Worm (Caenorhabditis elegans): ENCODE measurements around the gene C47A4.3.
A peak's percentile ranks its signal among the peaks of the same experiment; 100 is the strongest.

C47A4.3 gene

DNA sequence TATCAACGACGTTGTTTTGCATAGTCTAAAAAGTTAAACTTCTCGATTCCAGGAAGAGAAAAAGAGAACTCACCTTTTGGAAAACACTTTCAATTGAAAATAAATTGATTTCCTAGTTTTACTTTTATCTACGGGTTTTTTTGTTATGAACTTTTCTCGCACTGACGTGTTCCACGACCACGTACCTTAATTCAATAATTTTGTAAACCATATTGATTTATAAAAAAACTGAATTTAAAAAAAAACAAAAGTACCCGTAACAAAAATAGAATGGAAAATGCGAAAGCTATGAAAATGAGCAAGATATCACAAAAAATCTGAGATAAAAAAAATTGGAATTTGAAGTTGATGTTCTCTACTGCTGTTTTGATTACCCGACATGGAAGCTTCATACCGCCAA is at the start of gene C47A4.3:
Gene C47A4.3, minus strand, starts transcription at position 101 of the 400 bp plus-strand sequence.
- no peak for TF ChIP-seq mxl-3 (GFP tag; optimal IDR thresholded peaks at IDR 0.05)
- TF ChIP-seq Y105C5A.15 (GFP tag; IDR thresholded peaks at IDR 0.05), result no peak
- no peak for TF ChIP-seq hif-1 (tag; optimal IDR thresholded peaks at IDR 0.05)
- TF ChIP-seq snpc-1.2 (GFP tag; IDR thresholded peaks at IDR 0.05), result no peak
- no peak for TF ChIP-seq lir-3 (tag; optimal IDR thresholded peaks at IDR 0.05)
- no peak for TF ChIP-seq dpl-1 (GFP tag; optimal IDR thresholded peaks at IDR 0.05)
- TF ChIP-seq dve-1 (tag; optimal IDR thresholded peaks at IDR 0.05; ENCODE audit: insufficient read depth), result no peak
- no peak for TF ChIP-seq duxl-1 (tag; optimal IDR thresholded peaks at IDR 0.05; ENCODE audit: poor library complexity)

ce11 chrIV:13788652-13789051 is 46.5 kb upstream of the C47A4.3 start, which contains the start of the genes sas-6 and Y45F10D.7:
Gene sas-6 (minus strand): TSS chrIV:13788731.
Gene Y45F10D.7 (plus strand): TSS chrIV:13788907.
- TF ChIP-seq rbr-2 (tag; optimal IDR thresholded peaks at IDR 0.05) (peak; percentile 19), dpl-1 (GFP tag; optimal IDR thresholded peaks at IDR 0.05) (peak; percentile 89), unc-62 (GFP tag; optimal IDR thresholded peaks at IDR 0.05 in 1 of 2) (peak in 1 of 2 experiments; percentile 40), unc-62 (tag; optimal IDR thresholded peaks at IDR 0.05) (no peak), dve-1 (tag; optimal IDR thresholded peaks at IDR 0.05; ENCODE audit: insufficient read depth) (peak; percentile 25), mxl-2 (GFP tag; conservative IDR thresholded peaks at IDR 0.05) (no peak), lin-38 (GFP tag; IDR thresholded peaks at IDR 0.05) (peak; percentile 67), ztf-7 (tag; optimal IDR thresholded peaks at IDR 0.05) (peak; percentile 17), nhr-6 (tag; optimal IDR thresholded peaks at IDR 0.05) (peak; percentile 21), mep-1 (tag; optimal IDR thresholded peaks at IDR 0.05) (peak; percentile 57), ama-1 (optimal IDR thresholded peaks at IDR 0.05) (peak; percentile 11), nhr-11 (tag; optimal IDR thresholded peaks at IDR 0.05) (peak; percentile 13), lsy-2 (tag; optimal IDR thresholded peaks at IDR 0.05) (peak; percentile 92 to 99), Y105C5A.15 (GFP tag; IDR thresholded peaks at IDR 0.05) (no peak), unc-130 (GFP tag; optimal IDR thresholded peaks at IDR 0.05) (peak; percentile 44), lin-13 (GFP tag; optimal IDR thresholded peaks at IDR 0.05) (peak; percentile 61), T20F7.1 (GFP tag; optimal IDR thresholded peaks at IDR 0.05) (peak; percentile 44), mes-2 (tag; optimal IDR thresholded peaks at IDR 0.05; ENCODE audit: poor library complexity, severe bottlenecking) (peak; percentile 83), snpc-1.2 (GFP tag; IDR thresholded peaks at IDR 0.05) (peak; percentile 93), aly-2 (tag; optimal IDR thresholded peaks at IDR 0.05) (no peak), lin-39 (tag; optimal IDR thresholded peaks at IDR 0.05) (no peak), unc-39 (tag; optimal IDR thresholded peaks at IDR 0.05) (no peak), hlh-30 (tag; optimal IDR thresholded peaks at IDR 0.05; ENCODE audit: insufficient read depth) (peak; percentile 72), hif-1 (tag; optimal IDR thresholded peaks at IDR 0.05) (peak in 1 of 2 experiments; percentile 40), nhr-28 (tag; optimal IDR thresholded peaks at IDR 0.05) (peak; percentile 7), fkh-10 (GFP tag; optimal IDR thresholded peaks at IDR 0.05) (peak; percentile 11), aha-1 (tag) (peak; percentile 96), F26F4.8 (GFP tag; conservative IDR thresholded peaks at IDR 0.05) (no peak), snpc-4 (tag; optimal IDR thresholded peaks at IDR 0.05) (peak; percentile 22), dmd-6 (GFP tag; IDR thresholded peaks at IDR 0.05) (peak; percentile 40; the same call in 1 of the 2 replicates), gei-8 (GFP tag; optimal IDR thresholded peaks at IDR 0.05) (no peak)

DNA sequence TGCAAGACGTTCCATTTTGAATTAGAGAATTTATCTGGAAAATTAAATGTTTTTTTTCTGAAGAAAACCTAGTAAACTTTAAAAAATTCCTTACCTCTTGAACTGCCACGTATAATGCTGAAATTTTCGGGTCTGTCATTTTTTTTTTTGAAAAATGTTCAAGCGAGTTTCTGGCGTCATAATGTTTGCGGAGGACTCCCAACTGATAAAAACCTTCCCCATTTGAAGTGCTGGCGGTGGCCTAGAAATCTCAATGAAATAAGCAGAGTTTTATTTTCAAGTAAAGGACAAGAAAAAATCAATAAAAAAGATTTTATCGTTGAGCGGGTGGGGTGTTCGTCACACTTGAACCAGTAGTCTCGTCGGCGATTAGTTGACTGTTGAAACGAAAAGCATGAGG is 44.5 kb upstream of the C47A4.3 start, which contains the start of gene icap-1:
Gene icap-1, minus strand, starts transcription at position 272 of the 400 bp plus-strand sequence.
- TF ChIP-seq unc-62 (GFP tag; optimal IDR thresholded peaks at IDR 0.05 in 1 of 2) (no peak), unc-62 (tag; optimal IDR thresholded peaks at IDR 0.05) (no peak), lsy-2 (tag; optimal IDR thresholded peaks at IDR 0.05) (peak in 1 of 2 experiments; percentile 47), mdl-1 (tag; optimal IDR thresholded peaks at IDR 0.05) (no peak), ztf-7 (tag; optimal IDR thresholded peaks at IDR 0.05) (peak; percentile 50), snpc-1.2 (GFP tag; IDR thresholded peaks at IDR 0.05) (no peak), madf-5 (GFP tag; IDR thresholded peaks at IDR 0.05) (no peak), spr-3 (GFP tag; optimal IDR thresholded peaks at IDR 0.05) (no peak), nhr-237 (tag; optimal IDR thresholded peaks at IDR 0.05) (no peak), dve-1 (tag; optimal IDR thresholded peaks at IDR 0.05; ENCODE audit: insufficient read depth) (peak; percentile 64), pqm-1 (tag; optimal IDR thresholded peaks at IDR 0.05) (peak; percentile 68), attf-4 (tag; optimal IDR thresholded peaks at IDR 0.05) (no peak), mep-1 (tag; optimal IDR thresholded peaks at IDR 0.05) (peak; percentile 15), daf-16 (GFP tag; optimal IDR thresholded peaks at IDR 0.05) (no peak), daf-16 (tag; optimal IDR thresholded peaks at IDR 0.05) (peak; percentile 41), mes-2 (tag; optimal IDR thresholded peaks at IDR 0.05; ENCODE audit: poor library complexity, severe bottlenecking) (peak; percentile 59)

Measured in whole organism, L4 larva.